Fruit fly (Drosophila melanogaster) whole organism: ENCODE measurements around the gene CG9356.

Experiments used
- CG8478 ChIP-seq: fragments of >200 bp; optimal IDR thresholded peaks from 2 replicates; lab custom pipeline; 2018; ENCODE audit warnings: inconsistent platforms
- Dll ChIP-seq: fragments of >200 bp; optimal IDR thresholded peaks from 2 replicates; lab custom pipeline; 2017
- EcR ChIP-seq, 2 experiments: fragments of >200 bp; optimal IDR thresholded peaks; 2 replicates each; lab custom pipeline; 2017; ENCODE audit warnings: missing biosample characterization in 2 of 2, missing genetic modification characterization in 2 of 2, missing genetic modification reagents in 2 of 2
- pan ChIP-seq: fragments of >200 bp; optimal IDR thresholded peaks from 2 replicates; lab custom pipeline; 2017
- psq ChIP-seq: fragments of >200 bp; optimal IDR thresholded peaks from 2 replicates; lab custom pipeline; 2017
- usp ChIP-seq: fragments of >200 bp; optimal IDR thresholded peaks from 2 replicates; lab custom pipeline; 2017; ENCODE audit warnings: missing biosample characterization, missing genetic modification characterization, mixed read lengths

- TF ChIP-seq EcR (GFP tag; optimal IDR thresholded peaks at IDR 0.05; lab: Kevin White, UChicago): no peak
- TF ChIP-seq CG8478 (lab: Kevin White, UChicago): no peak
- TF ChIP-seq psq (lab: Kevin White, UChicago): no peak
- no peak for TF ChIP-seq usp
- TF ChIP-seq pan (lab: Kevin White, UChicago): peak; percentile 64
- peak; percentile 61 for TF ChIP-seq Dll (lab: Kevin White, UChicago)
These were observed 25.2 kb downstream of the CG9356 start for dm6 chr3R:9378644-9379411.
